Fruit fly (Drosophila melanogaster): Measurements from ENCODE around the gene MESK4.

DNA sequence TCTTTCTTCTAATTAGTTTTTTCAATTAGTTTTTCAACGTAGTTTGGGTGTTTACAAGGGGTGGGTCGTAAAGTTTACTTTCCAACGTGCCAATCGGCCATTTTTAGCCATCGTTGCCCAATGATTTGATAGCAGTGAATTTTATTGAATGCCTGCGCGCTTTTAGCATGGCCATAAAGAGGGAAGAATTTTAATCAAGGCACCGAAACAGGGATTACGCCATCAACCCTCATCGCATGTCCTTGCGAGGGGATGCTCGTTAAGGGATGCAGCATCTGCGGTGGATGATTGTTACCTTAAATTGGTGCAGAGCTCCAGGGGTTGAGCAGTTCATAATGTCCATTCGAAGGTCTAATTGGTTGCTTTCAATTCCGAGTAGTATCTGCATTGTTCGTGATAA lies 5.6 kb upstream of the MESK4 start:
- TF ChIP-seq CG34406 (GFP tag; optimal IDR thresholded peaks at IDR 0.05) (no peak), lz (GFP tag; optimal IDR thresholded peaks at IDR 0.05) (no peak), Blimp-1 (GFP tag; optimal IDR thresholded peaks at IDR 0.05) (no peak), CG11294 (GFP tag; IDR thresholded peaks at IDR 0.05) (no peak), Ets96B (tag; optimal IDR thresholded peaks at IDR 0.05) (no peak), CG31627 (GFP tag; optimal IDR thresholded peaks at IDR 0.05) (no peak), Ets21C (GFP tag; optimal IDR thresholded peaks at IDR 0.05) (no peak)
